Fruit fly (Drosophila melanogaster) whole organism, adult: ENCODE results near the gene comm3.

Source experiments
- CG11617 ChIP-seq: fragments of 200-800 bp; sonication (Bioruptor generic); optimal IDR thresholded peaks from 2 replicates; lab custom pipeline; 2017; ENCODE audit warnings: mild to moderate bottlenecking, missing biosample characterization, missing genetic modification reagents, missing genetic modification characterization
- CG12768 ChIP-seq: fragments of 200-800 bp; sonication (Bioruptor generic); optimal IDR thresholded peaks from 2 replicates; lab custom pipeline; 2017; ENCODE audit warnings: missing biosample characterization, missing genetic modification characterization, mild to moderate bottlenecking, moderate library complexity, missing genetic modification reagents
- CG1620 ChIP-seq: fragments of 200-800 bp; sonication (Bioruptor generic); optimal IDR thresholded peaks from 2 replicates; lab custom pipeline; 2016; ENCODE audit warnings: missing biosample characterization, missing genetic modification characterization
- CG7101 ChIP-seq: fragments of 200-800 bp; sonication (Bioruptor generic); optimal IDR thresholded peaks from 2 replicates; lab custom pipeline; 2018; ENCODE audit warnings: missing biosample characterization, mild to moderate bottlenecking, missing genetic modification characterization, moderate library complexity
- Clk ChIP-seq: fragments of 200-800 bp; sonication (Bioruptor generic); optimal IDR thresholded peaks from 2 replicates; lab custom pipeline; 2017; ENCODE audit warnings: missing biosample characterization, missing genetic modification characterization
- Crg-1 ChIP-seq: fragments of 200-800 bp; sonication (Bioruptor generic); optimal IDR thresholded peaks from 2 replicates; lab custom pipeline; 2016; ENCODE audit warnings: missing biosample characterization, missing genetic modification characterization
- Hr96 ChIP-seq: fragments of 200-800 bp; sonication (Bioruptor generic); optimal IDR thresholded peaks from 2 replicates; lab custom pipeline; 2016; ENCODE audit warnings: missing biosample characterization, missing genetic modification characterization
- cic ChIP-seq: fragments of 200-800 bp; sonication (Bioruptor generic); optimal IDR thresholded peaks from 2 replicates; lab custom pipeline; 2017; ENCODE audit warnings: missing biosample characterization, mild to moderate bottlenecking, missing genetic modification characterization, moderate library complexity
- cnc ChIP-seq, 2 experiments: fragments of >200 bp; optimal IDR thresholded peaks; 2 replicates each; lab custom pipeline; 2017
- kay ChIP-seq: fragments of 200-800 bp; sonication (Bioruptor generic); peaks from one replicate; lab custom pipeline; 2016; ENCODE audit warnings: missing biosample characterization, missing genetic modification characterization, borderline replicate concordance
- ovo ChIP-seq: fragments of 200-800 bp; sonication (Bioruptor generic); optimal IDR thresholded peaks from 2 replicates; lab custom pipeline; 2016; ENCODE audit warnings: missing biosample characterization, missing genetic modification characterization
- pad ChIP-seq: fragments of 200-800 bp; sonication (Bioruptor generic); optimal IDR thresholded peaks from 3 replicates; lab custom pipeline; 2017; ENCODE audit warnings: missing biosample characterization, missing genetic modification characterization, mild to moderate bottlenecking, moderate library complexity, missing genetic modification reagents
- tj ChIP-seq: fragments of 200-800 bp; sonication (Bioruptor generic); optimal IDR thresholded peaks from 3 replicates; lab custom pipeline; 2017; ENCODE audit warnings: missing biosample characterization, mild to moderate bottlenecking, missing genetic modification characterization, moderate library complexity

dm6 chr3L:15639978-15640377, 7.6 kb downstream of the comm3 start:
- TF ChIP-seq Clk (GFP tag; lab: Kevin White, UChicago) (no peak), Hr96 (GFP tag; lab: Kevin White, UChicago) (no peak), cic (GFP tag; lab: Kevin White, UChicago) (no peak), CG1620 (no peak), CG11617 (GFP tag; lab: Kevin White, UChicago) (no peak), ovo (GFP tag; lab: Kevin White, UChicago) (no peak), pad (GFP tag; lab: Kevin White, UChicago) (no peak), tj (no peak), kay (GFP tag; lab: Kevin White, UChicago) (no peak), cnc (optimal IDR thresholded peaks at IDR 0.05; lab: Kevin White, UChicago) (no peak), CG7101 (tag; lab: Kevin White, UChicago) (no peak), CG12768 (GFP tag; lab: Kevin White, UChicago) (no peak), Crg-1 (GFP tag; lab: Kevin White, UChicago) (no peak)
